Worm (Caenorhabditis elegans) whole organism, L2 larva: ENCODE data around the gene T16H12.2.

ENCODE experiments used
- ceh-16 ChIP-seq: fragments of 150-350 bp; optimal IDR thresholded peaks from 2 replicates; lab custom pipeline; 2014; ENCODE audit warnings: missing biosample characterization, missing genetic modification characterization
- fos-1 ChIP-seq: fragments of 150-350 bp; optimal IDR thresholded peaks from 2 replicates; lab custom pipeline; 2014; ENCODE audit warnings: missing biosample characterization, missing genetic modification characterization
- lin-39 ChIP-seq: fragments of 150-350 bp; optimal IDR thresholded peaks from 2 replicates; lab custom pipeline; 2014; ENCODE audit warnings: missing biosample characterization, missing genetic modification reagents, missing genetic modification characterization
- mbf-1 ChIP-seq: sonication (generic microtip); optimal IDR thresholded peaks from 2 replicates; lab custom pipeline; 2017; ENCODE audit warnings: missing biosample characterization, missing genetic modification characterization
- nhr-12 ChIP-seq: fragments of 150-350 bp; optimal IDR thresholded peaks from 2 replicates; lab custom pipeline; 2014; ENCODE audit warnings: missing biosample characterization, missing genetic modification characterization
- nhr-6 ChIP-seq: fragments of 150-350 bp; optimal IDR thresholded peaks from 2 replicates; lab custom pipeline; 2014; ENCODE audit warnings: missing biosample characterization, missing genetic modification characterization
- unc-55 ChIP-seq: fragments of 150-350 bp; sonication (generic microtip); optimal IDR thresholded peaks from 3 replicates; lab custom pipeline; 2014; ENCODE audit warnings: missing biosample characterization, missing genetic modification reagents, missing genetic modification characterization
- ztf-1 ChIP-seq: fragments of 200-800 bp; sonication (Bioruptor generic); conservative IDR thresholded peaks from 2 replicates; pipeline ENCODE4 v1.3.6; 2022; ENCODE audit warnings: missing genetic modification characterization, missing compliant biosample characterization
- ztf-11 ChIP-seq: sonication (generic microtip); optimal IDR thresholded peaks from 2 replicates; lab custom pipeline; 2017; ENCODE audit warnings: missing biosample characterization, missing genetic modification characterization

ce11 chrIII:10108995-10109394 lies 22.9 kb downstream of the T16H12.2 start, which contains the start of gene T16H12.9:
- TF ChIP-seq nhr-12 (tag; lab: Kevin White, UChicago), result no peak
- no peak for TF ChIP-seq fos-1 (tag; lab: Kevin White, UChicago)
- TF ChIP-seq nhr-6 (tag; lab: Kevin White, UChicago), result no peak
- no peak for TF ChIP-seq ceh-16 (tag; lab: Kevin White, UChicago)
- no peak for TF ChIP-seq ztf-1 (GFP tag; lab: Robert Waterston, UW)
- TF ChIP-seq ztf-11, result no peak
- no peak for TF ChIP-seq lin-39
- no peak for TF ChIP-seq unc-55 (GFP tag; lab: Kevin White, UChicago)
- no peak for TF ChIP-seq mbf-1
